Worm (Caenorhabditis elegans) whole organism, young adult: Measurements from ENCODE around the gene frm-8.

Experiments used
- unc-62 ChIP-seq: fragments of 150-350 bp; optimal IDR thresholded peaks from 2 replicates; lab custom pipeline; 2014; ENCODE audit warnings: missing biosample characterization, missing genetic modification reagents, missing genetic modification characterization
- ztf-26 ChIP-seq: sonication (generic microtip); optimal IDR thresholded peaks from 2 replicates; lab custom pipeline; 2017; ENCODE audit warnings: missing genetic modification characterization, missing compliant biosample characterization

DNA sequence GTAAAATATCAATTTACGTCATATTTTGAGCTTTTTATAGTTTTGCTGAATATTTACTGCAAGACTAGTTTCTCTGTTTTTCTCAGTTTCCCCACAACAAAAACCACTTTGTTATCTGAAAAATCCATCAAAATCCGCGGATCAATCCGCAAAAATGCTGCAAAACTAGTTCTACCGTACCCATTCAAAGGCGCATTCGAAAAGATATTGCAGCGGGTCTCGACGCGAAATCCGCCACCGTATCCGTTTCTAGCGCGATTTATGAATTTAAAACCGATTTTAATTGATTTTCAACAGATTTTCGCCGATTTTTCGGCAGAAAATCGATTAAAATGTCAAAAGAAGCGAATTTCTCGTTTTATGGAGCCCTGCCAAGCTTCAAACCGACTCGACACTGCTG is 47.6 kb downstream of the frm-8 start, which contains the start of gene R148.4:
- TF ChIP-seq unc-62 (GFP tag; lab: Kevin White, UChicago): no peak
- TF ChIP-seq ztf-26 (tag; lab: Kevin White, UChicago): no peak
